Fruit fly (Drosophila melanogaster) whole organism: ENCODE results near the gene RhoGEF3.

Experiments used
- CG8478 ChIP-seq: fragments of >200 bp; optimal IDR thresholded peaks from 2 replicates; lab custom pipeline; 2018; ENCODE audit warnings: inconsistent platforms
- Dll ChIP-seq: fragments of >200 bp; optimal IDR thresholded peaks from 2 replicates; lab custom pipeline; 2017
- EcR ChIP-seq, 2 experiments: fragments of >200 bp; optimal IDR thresholded peaks; 2 replicates each; lab custom pipeline; 2017; ENCODE audit warnings: missing biosample characterization in 2 of 2, missing genetic modification characterization in 2 of 2, missing genetic modification reagents in 2 of 2
- pan ChIP-seq: fragments of >200 bp; optimal IDR thresholded peaks from 2 replicates; lab custom pipeline; 2017
- psq ChIP-seq: fragments of >200 bp; optimal IDR thresholded peaks from 2 replicates; lab custom pipeline; 2017
- usp ChIP-seq: fragments of >200 bp; optimal IDR thresholded peaks from 2 replicates; lab custom pipeline; 2017; ENCODE audit warnings: missing biosample characterization, missing genetic modification characterization, mixed read lengths

- TF ChIP-seq CG8478 (lab: Kevin White, UChicago): no peak
- TF ChIP-seq pan: no peak
- no peak for TF ChIP-seq usp (GFP tag; lab: Kevin White, UChicago)
- no peak for TF ChIP-seq Dll (lab: Kevin White, UChicago)
- TF ChIP-seq psq (lab: Kevin White, UChicago): no peak
- TF ChIP-seq EcR (GFP tag; optimal IDR thresholded peaks at IDR 0.05; lab: Kevin White, UChicago): no peak
Observed at dm6 chr3L:320798-321197, 43.6 kb downstream of the RhoGEF3 start.
